Worm (Caenorhabditis elegans) whole organism, late embryonic: ENCODE data around the gene nhr-51.
"Not testable (repeated sequence)": the region's sequence is repeated elsewhere in the genome, so short reads cannot be mapped to it uniquely, and the experiment has no call there.

ENCODE experiments used
- C38D4.7 ChIP-seq: fragments of 200-800 bp; sonication (Bioruptor generic); optimal IDR thresholded peaks from 2 replicates; lab custom pipeline; 2018; ENCODE audit warnings: mild to moderate bottlenecking, missing genetic modification characterization, moderate library complexity, missing compliant biosample characterization
- nfya-1 ChIP-seq: sonication (generic microtip); optimal IDR thresholded peaks from 2 replicates; lab custom pipeline; 2017; ENCODE audit warnings: missing genetic modification characterization, mild to moderate bottlenecking, missing compliant biosample characterization, antibody characterized with exemption, moderate library complexity
- pros-1 ChIP-seq: fragments of 150-350 bp; optimal IDR thresholded peaks from 2 replicates; lab custom pipeline; 2014; ENCODE audit warnings: missing biosample characterization, missing genetic modification reagents, missing genetic modification characterization
- sox-4 ChIP-seq: sonication (generic microtip); optimal IDR thresholded peaks from 2 replicates; lab custom pipeline; 2017; ENCODE audit warnings: mild to moderate bottlenecking, missing genetic modification characterization, inconsistent platforms, missing compliant biosample characterization

DNA sequence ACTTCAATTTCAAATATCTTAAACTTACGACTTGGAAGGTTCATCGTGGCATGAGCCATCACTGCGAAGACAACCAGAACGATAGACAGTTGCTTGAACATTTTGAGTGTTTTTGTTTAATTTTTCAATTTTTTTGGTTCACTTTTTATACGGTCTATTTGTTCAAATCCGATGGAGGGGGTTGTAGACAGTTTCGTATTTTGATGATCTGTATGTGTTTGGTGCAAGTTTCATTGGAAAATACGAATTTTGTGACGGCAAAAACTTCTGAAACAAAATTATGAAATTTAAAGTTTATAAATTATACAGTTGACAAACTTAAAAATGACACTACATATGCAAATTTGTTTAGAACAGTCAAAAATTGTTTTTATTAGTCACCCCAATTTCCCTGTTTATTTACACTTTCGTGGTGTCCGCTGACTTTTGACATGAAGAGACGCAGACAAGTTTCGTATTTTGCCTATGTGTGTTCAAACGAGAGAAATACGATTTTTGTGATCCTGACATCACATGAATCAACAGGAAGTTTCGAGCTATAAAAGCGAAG, 26.2 kb upstream of the nhr-51 start, which contains the start of the genes C55A1.7 and C55A1.6:
- not testable (repeated sequence) for TF ChIP-seq sox-4 (tag; lab: Kevin White, UChicago); nfya-1 (tag; lab: Kevin White, UChicago); pros-1; C38D4.7 (GFP tag; lab: Kevin White, UChicago)
